Worm (Caenorhabditis elegans): ENCODE results near the gene C52B11.5.

Gene C52B11.5

ce11 chrX:1294607-1295303, 22.2 kb downstream of the C52B11.5 start, which contains the start of gene dop-4:
dop-4 (plus strand) TSS chrX:1295253.
- TF ChIP-seq R02D3.7 (tag; optimal IDR thresholded peaks at IDR 0.05) (no peak), jun-1 (tag; optimal IDR thresholded peaks at IDR 0.05) (no peak), nhr-67 (tag; optimal IDR thresholded peaks at IDR 0.05) (no peak)

ce11 chrX:1295713-1296112, 23.1 kb downstream of the C52B11.5 start:
- no peak for TF ChIP-seq fkh-2 (tag; optimal IDR thresholded peaks at IDR 0.05)
- TF ChIP-seq nfya-1 (tag; optimal IDR thresholded peaks at IDR 0.05; ENCODE audit: insufficient read depth) = no peak
- TF ChIP-seq ceh-82 (tag; optimal IDR thresholded peaks at IDR 0.05) = no peak
- no peak for TF ChIP-seq sea-2 (GFP tag; optimal IDR thresholded peaks at IDR 0.05)
- no peak for TF ChIP-seq elt-1 (tag; optimal IDR thresholded peaks at IDR 0.05)
- no peak for TF ChIP-seq nhr-25 (tag; optimal IDR thresholded peaks at IDR 0.05)
- no peak for TF ChIP-seq nhr-11 (tag; optimal IDR thresholded peaks at IDR 0.05)
- TF ChIP-seq nhr-43 (tag; optimal IDR thresholded peaks at IDR 0.05; ENCODE audit: poor library complexity, severe bottlenecking) = no peak
- TF ChIP-seq zag-1 (tag; optimal IDR thresholded peaks at IDR 0.05) = no peak
- TF ChIP-seq nhr-76 (tag; optimal IDR thresholded peaks at IDR 0.05) = no peak
- TF ChIP-seq nhr-23 (tag; optimal IDR thresholded peaks at IDR 0.05) = no peak
- no peak for TF ChIP-seq ztf-4 (tag; optimal IDR thresholded peaks at IDR 0.05)
- no peak for TF ChIP-seq ama-1 (optimal IDR thresholded peaks at IDR 0.05)
- no peak for TF ChIP-seq daf-12 (tag; optimal IDR thresholded peaks at IDR 0.05)
- TF ChIP-seq lin-39 (tag; optimal IDR thresholded peaks at IDR 0.05) = no peak
- no peak for TF ChIP-seq elt-3 (tag; optimal IDR thresholded peaks at IDR 0.05)
- TF ChIP-seq elt-2 (tag; optimal IDR thresholded peaks at IDR 0.05) = no peak
- no peak for TF ChIP-seq ZK546.5 (tag; optimal IDR thresholded peaks at IDR 0.05)
- no peak for TF ChIP-seq snpc-4 (tag; optimal IDR thresholded peaks at IDR 0.05)
- no peak for TF ChIP-seq lsy-12 (tag; optimal IDR thresholded peaks at IDR 0.05)

DNA sequence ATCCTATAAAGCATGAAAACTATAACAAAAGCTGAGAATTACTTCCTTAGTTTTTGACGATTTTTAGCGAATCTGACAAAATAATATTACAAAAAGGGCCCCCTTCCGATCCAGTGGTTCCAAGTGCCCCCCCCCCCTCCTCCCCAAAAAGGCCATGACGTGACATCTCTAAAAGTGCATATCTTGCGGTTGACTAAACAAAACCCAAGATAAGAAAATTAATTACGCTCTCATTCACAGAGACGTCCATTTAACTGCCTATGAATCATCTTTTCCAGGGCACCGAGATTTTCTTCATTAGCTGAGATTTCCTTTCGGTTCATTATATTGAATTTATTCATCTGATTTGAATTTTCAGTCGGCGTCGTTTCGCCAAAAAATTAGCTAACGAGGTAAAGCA, 27.3 kb downstream of the C52B11.5 start, which contains the start of gene inso-1:
Gene inso-1, plus strand, starts transcription at position 301 of the 400 bp plus-strand sequence.
- TF ChIP-seq R02D3.7 (tag; optimal IDR thresholded peaks at IDR 0.05) (no peak), fkh-10 (GFP tag; optimal IDR thresholded peaks at IDR 0.05) (no peak), pqm-1 (tag; optimal IDR thresholded peaks at IDR 0.05) (no peak), aly-2 (tag; optimal IDR thresholded peaks at IDR 0.05) (no peak), nhr-11 (tag; optimal IDR thresholded peaks at IDR 0.05) (no peak), unc-62 (GFP tag; optimal IDR thresholded peaks at IDR 0.05) (no peak), ceh-28 (tag; optimal IDR thresholded peaks at IDR 0.05) (no peak), egl-27 (tag; optimal IDR thresholded peaks at IDR 0.05) (no peak), sea-2 (GFP tag; optimal IDR thresholded peaks at IDR 0.05) (no peak), mml-1 (tag; optimal IDR thresholded peaks at IDR 0.05) (no peak), nfya-1 (tag; optimal IDR thresholded peaks at IDR 0.05; ENCODE audit: insufficient read depth) (no peak), lin-39 (tag; optimal IDR thresholded peaks at IDR 0.05) (no peak), elt-1 (tag; optimal IDR thresholded peaks at IDR 0.05) (no peak), nhr-67 (tag; optimal IDR thresholded peaks at IDR 0.05) (no peak), zag-1 (tag; optimal IDR thresholded peaks at IDR 0.05) (no peak), tbx-2 (tag; optimal IDR thresholded peaks at IDR 0.05) (no peak), egl-5 (tag; optimal IDR thresholded peaks at IDR 0.05) (no peak), unc-39 (tag; optimal IDR thresholded peaks at IDR 0.05) (no peak), nhr-25 (tag; optimal IDR thresholded peaks at IDR 0.05) (no peak), nhr-237 (tag; optimal IDR thresholded peaks at IDR 0.05) (no peak)

DNA sequence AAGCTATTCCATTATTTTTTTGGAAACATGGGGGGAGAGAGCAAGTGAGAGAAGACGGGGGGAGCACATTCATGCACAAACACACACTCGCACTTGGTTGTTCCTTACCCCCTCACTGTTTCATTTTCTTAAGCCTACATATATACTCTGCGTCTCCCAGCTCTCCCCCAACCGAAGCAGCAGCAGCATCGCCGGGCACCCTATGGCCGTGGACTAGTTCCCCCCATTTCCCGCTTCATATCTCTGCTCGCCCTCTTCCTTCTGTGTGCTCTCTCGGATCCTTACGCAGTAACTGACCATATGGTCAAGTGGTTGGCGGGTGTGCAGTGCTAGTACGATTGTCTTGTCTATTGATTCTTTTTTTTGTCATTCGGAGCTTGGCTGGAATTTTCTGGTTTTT, 29.7 kb downstream of the C52B11.5 start:
- no peak for TF ChIP-seq aly-2 (tag; optimal IDR thresholded peaks at IDR 0.05)
- no peak for TF ChIP-seq nhr-76 (tag; optimal IDR thresholded peaks at IDR 0.05)
- TF ChIP-seq nhr-25 (tag; optimal IDR thresholded peaks at IDR 0.05) = no peak
- TF ChIP-seq ama-1 (optimal IDR thresholded peaks at IDR 0.05) = no peak
- no peak for TF ChIP-seq nhr-28 (tag; optimal IDR thresholded peaks at IDR 0.05)
- no peak for TF ChIP-seq unc-39 (tag; optimal IDR thresholded peaks at IDR 0.05)
- TF ChIP-seq sea-2 (GFP tag; optimal IDR thresholded peaks at IDR 0.05) = no peak
- TF ChIP-seq elt-2 (tag; optimal IDR thresholded peaks at IDR 0.05) = peak; percentile 55
- no peak for TF ChIP-seq ceh-9 (tag; optimal IDR thresholded peaks at IDR 0.05)
- peak; percentile 80 for TF ChIP-seq nfya-1 (tag; optimal IDR thresholded peaks at IDR 0.05; ENCODE audit: insufficient read depth)
- peak; percentile 47 for TF ChIP-seq snpc-4 (tag; optimal IDR thresholded peaks at IDR 0.05)
- TF ChIP-seq zag-1 (tag; optimal IDR thresholded peaks at IDR 0.05) = no peak
- TF ChIP-seq R02D3.7 (tag; optimal IDR thresholded peaks at IDR 0.05) = peak; percentile 25
- no peak for TF ChIP-seq ztf-11 (tag; optimal IDR thresholded peaks at IDR 0.05)
- peak; percentile 82 for TF ChIP-seq lin-39 (tag; optimal IDR thresholded peaks at IDR 0.05)
- peak; percentile 99 for TF ChIP-seq hmg-11 (tag; optimal IDR thresholded peaks at IDR 0.05)
- no peak for TF ChIP-seq nhr-12 (tag; optimal IDR thresholded peaks at IDR 0.05)
- no peak for TF ChIP-seq daf-12 (tag; optimal IDR thresholded peaks at IDR 0.05)
- TF ChIP-seq unc-62 (GFP tag; optimal IDR thresholded peaks at IDR 0.05) = no peak
- TF ChIP-seq egl-5 (tag; optimal IDR thresholded peaks at IDR 0.05) = no peak
- TF ChIP-seq egl-27 (tag; optimal IDR thresholded peaks at IDR 0.05) = peak; percentile 67
- peak; percentile 23 for TF ChIP-seq mdl-1 (tag; optimal IDR thresholded peaks at IDR 0.05)
- TF ChIP-seq nhr-11 (tag; optimal IDR thresholded peaks at IDR 0.05) = no peak
- TF ChIP-seq fkh-10 (GFP tag; optimal IDR thresholded peaks at IDR 0.05) = peak; percentile 51
- no peak for TF ChIP-seq nhr-237 (tag; optimal IDR thresholded peaks at IDR 0.05)
- TF ChIP-seq nhr-67 (tag; optimal IDR thresholded peaks at IDR 0.05) = no peak
- no peak for TF ChIP-seq elt-1 (tag; optimal IDR thresholded peaks at IDR 0.05)
- no peak for TF ChIP-seq lsy-12 (tag; optimal IDR thresholded peaks at IDR 0.05)
- no peak for TF ChIP-seq nhr-43 (tag; optimal IDR thresholded peaks at IDR 0.05; ENCODE audit: poor library complexity, severe bottlenecking)
- peak; percentile 45 for TF ChIP-seq fos-1 (tag; optimal IDR thresholded peaks at IDR 0.05)
- TF ChIP-seq ceh-82 (tag; optimal IDR thresholded peaks at IDR 0.05) = no peak
- no peak for TF ChIP-seq nhr-23 (tag; optimal IDR thresholded peaks at IDR 0.05)
- TF ChIP-seq nhr-77 (tag; optimal IDR thresholded peaks at IDR 0.05) = no peak
- TF ChIP-seq pqm-1 (tag; optimal IDR thresholded peaks at IDR 0.05) = peak; percentile 67

Data from whole organism, L3 larva.